Worm (Caenorhabditis elegans) whole organism, mixed stage, embryonic: ENCODE measurements around the gene C50B6.9.

Experiments
- bed-3 ChIP-seq: fragments of 200-800 bp; sonication (Bioruptor generic); optimal IDR thresholded peaks from 3 replicates; lab custom pipeline; 2018; ENCODE audit warnings: mild to moderate bottlenecking, missing genetic modification characterization, moderate library complexity, missing compliant biosample characterization
- ceh-39 ChIP-seq: fragments of 150-350 bp; optimal IDR thresholded peaks from 2 replicates; lab custom pipeline; 2014; ENCODE audit warnings: missing biosample characterization, missing genetic modification characterization
- ceh-43 ChIP-seq: fragments of 200-800 bp; sonication (Bioruptor generic); optimal IDR thresholded peaks from 2 replicates; lab custom pipeline; 2018; ENCODE audit warnings: mild to moderate bottlenecking, missing genetic modification characterization, moderate library complexity, missing compliant biosample characterization
- ceh-83 ChIP-seq: fragments of 200-800 bp; sonication (Bioruptor generic); optimal IDR thresholded peaks from 2 replicates; lab custom pipeline; 2018; ENCODE audit warnings: mild to moderate bottlenecking, missing genetic modification characterization, missing compliant biosample characterization
- ces-1 ChIP-seq: fragments of 150-350 bp; optimal IDR thresholded peaks from 2 replicates; lab custom pipeline; 2014; ENCODE audit warnings: missing biosample characterization, missing genetic modification reagents, missing genetic modification characterization
- cnd-1 ChIP-seq: fragments of 200-800 bp; sonication (Bioruptor generic); optimal IDR thresholded peaks from 2 replicates; lab custom pipeline; 2018; ENCODE audit warnings: mild to moderate bottlenecking, missing genetic modification characterization, missing compliant biosample characterization
- drap-1 ChIP-seq: fragments of 200-800 bp; sonication (Bioruptor generic); optimal IDR thresholded peaks from 3 replicates; lab custom pipeline; 2018; ENCODE audit warnings: mild to moderate bottlenecking, missing genetic modification characterization, missing compliant biosample characterization
- elt-1 ChIP-seq: sonication (generic microtip); optimal IDR thresholded peaks from 2 replicates; lab custom pipeline; 2017; ENCODE audit warnings: missing genetic modification characterization, mild to moderate bottlenecking, missing compliant biosample characterization, antibody characterized with exemption, moderate library complexity, borderline replicate concordance; ENCODE audit not compliant: insufficient read depth
- flh-1 ChIP-seq: fragments of 200-800 bp; sonication (Bioruptor generic); optimal IDR thresholded peaks from 2 replicates; lab custom pipeline; 2018; ENCODE audit warnings: mild to moderate bottlenecking, missing genetic modification characterization, moderate library complexity, missing compliant biosample characterization
- ham-2 ChIP-seq: fragments of 200-800 bp; sonication (Bioruptor generic); optimal IDR thresholded peaks from 2 replicates; lab custom pipeline; 2018; ENCODE audit warnings: mild to moderate bottlenecking, missing genetic modification characterization, missing compliant biosample characterization
- lin-13 ChIP-seq: fragments of 150-350 bp; optimal IDR thresholded peaks from 2 replicates; lab custom pipeline; 2014; ENCODE audit warnings: missing biosample characterization, missing genetic modification characterization
- lin-32 ChIP-seq: fragments of 200-800 bp; sonication (Bioruptor generic); optimal IDR thresholded peaks from 2 replicates; lab custom pipeline; 2018; ENCODE audit warnings: mild to moderate bottlenecking, missing genetic modification characterization, missing compliant biosample characterization
- lsy-2 ChIP-seq: fragments of 150-350 bp; optimal IDR thresholded peaks from 2 replicates; lab custom pipeline; 2014; ENCODE audit warnings: missing biosample characterization, missing genetic modification characterization
- mab-5 ChIP-seq: fragments of 150-350 bp; optimal IDR thresholded peaks from 2 replicates; lab custom pipeline; 2014; ENCODE audit warnings: missing biosample characterization, missing genetic modification characterization
- mep-1 ChIP-seq: fragments of 150-350 bp; optimal IDR thresholded peaks from 2 replicates; lab custom pipeline; 2017; ENCODE audit warnings: missing biosample characterization, missing genetic modification reagents, missing genetic modification characterization, inconsistent platforms
- mls-2 ChIP-seq: sonication (generic microtip); optimal IDR thresholded peaks from 2 replicates; lab custom pipeline; 2016; ENCODE audit warnings: mild to moderate bottlenecking, missing genetic modification characterization, moderate library complexity, missing compliant biosample characterization
- nhr-12 ChIP-seq: fragments of 150-350 bp; optimal IDR thresholded peaks from 2 replicates; lab custom pipeline; 2014; ENCODE audit warnings: missing biosample characterization, missing genetic modification characterization
- nhr-2 ChIP-seq: fragments of 150-350 bp; optimal IDR thresholded peaks from 2 replicates; lab custom pipeline; 2014; ENCODE audit warnings: missing biosample characterization, missing genetic modification characterization
- nhr-237 ChIP-seq: fragments of 150-350 bp; optimal IDR thresholded peaks from 2 replicates; lab custom pipeline; 2014; ENCODE audit warnings: missing biosample characterization, missing genetic modification characterization
- nhr-28 ChIP-seq: fragments of 150-350 bp; optimal IDR thresholded peaks from 2 replicates; lab custom pipeline; 2014; ENCODE audit warnings: missing biosample characterization, missing genetic modification characterization
- pha-4 ChIP-seq: fragments of 150-350 bp; optimal IDR thresholded peaks from 2 replicates; lab custom pipeline; 2018; ENCODE audit warnings: missing biosample characterization, missing genetic modification reagents, missing genetic modification characterization
- sem-2 ChIP-seq: fragments of 200-800 bp; sonication (Bioruptor generic); optimal IDR thresholded peaks from 2 replicates; lab custom pipeline; 2018; ENCODE audit warnings: mild to moderate bottlenecking, missing genetic modification characterization, missing compliant biosample characterization
- snpc-4 ChIP-seq: fragments of 150-350 bp; optimal IDR thresholded peaks from 2 replicates; lab custom pipeline; 2014; ENCODE audit warnings: missing biosample characterization, missing genetic modification characterization
- sptf-1 ChIP-seq: sonication (generic microtip); optimal IDR thresholded peaks from 2 replicates; lab custom pipeline; 2017; ENCODE audit warnings: mild to moderate bottlenecking, missing genetic modification characterization, moderate library complexity, missing compliant biosample characterization
- tbx-8 ChIP-seq: fragments of 200-800 bp; sonication (Bioruptor generic); optimal IDR thresholded peaks from 2 replicates; lab custom pipeline; 2018; ENCODE audit warnings: mild to moderate bottlenecking, missing genetic modification characterization, moderate library complexity, missing compliant biosample characterization
- unc-120 ChIP-seq: sonication (generic microtip); optimal IDR thresholded peaks from 2 replicates; lab custom pipeline; 2017; ENCODE audit warnings: missing genetic modification characterization, missing compliant biosample characterization; ENCODE audit not compliant: poor library complexity, severe bottlenecking
- unc-39 ChIP-seq: fragments of 150-350 bp; optimal IDR thresholded peaks from 2 replicates; lab custom pipeline; 2014; ENCODE audit warnings: missing biosample characterization, missing genetic modification characterization
- unc-62 ChIP-seq: fragments of 150-350 bp; optimal IDR thresholded peaks from 2 replicates; lab custom pipeline; 2014; ENCODE audit warnings: missing biosample characterization, missing genetic modification reagents, missing genetic modification characterization
- zip-8 ChIP-seq: fragments of 150-350 bp; optimal IDR thresholded peaks from 2 replicates; lab custom pipeline; 2014; ENCODE audit warnings: missing biosample characterization, missing genetic modification characterization

Gene C50B6.9

ce11 chrV:13334447-13334846 lies 1.7 kb upstream of the C50B6.9 start:
- TF ChIP-seq unc-120: no peak
- TF ChIP-seq zip-8 (tag; lab: Kevin White, UChicago): no peak
- TF ChIP-seq cnd-1 (tag; lab: Kevin White, UChicago): no peak
- no peak for TF ChIP-seq nhr-237 (tag; lab: Kevin White, UChicago)
- TF ChIP-seq snpc-4: no peak
- no peak for TF ChIP-seq tbx-8 (GFP tag; lab: Kevin White, UChicago)
- no peak for TF ChIP-seq lin-32 (GFP tag; lab: Kevin White, UChicago)

DNA sequence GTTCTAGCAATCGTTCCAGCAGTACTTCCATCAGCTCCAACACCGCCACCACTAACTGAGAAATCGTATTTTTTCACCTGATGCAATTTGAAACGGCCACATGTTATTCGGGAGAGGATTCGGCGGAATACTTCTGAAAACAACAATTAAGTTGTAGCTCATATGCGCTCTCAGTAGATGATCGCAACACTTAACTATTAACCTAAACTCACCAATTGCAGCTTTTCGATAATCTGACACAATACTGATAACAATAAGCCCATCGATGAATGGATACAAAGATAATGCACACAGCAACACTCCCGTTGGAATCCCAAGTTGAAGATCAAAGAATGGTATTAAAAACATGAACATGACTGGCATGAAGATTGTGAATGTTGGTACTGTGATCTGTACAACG lies 1.9 kb downstream of the C50B6.9 start:
- TF ChIP-seq flh-1 (GFP tag; lab: Kevin White, UChicago) (no peak), mep-1 (tag; lab: Kevin White, UChicago) (no peak), pha-4 (no peak), zip-8 (tag; lab: Kevin White, UChicago) (no peak), nhr-237 (tag; lab: Kevin White, UChicago) (no peak), bed-3 (GFP tag; lab: Kevin White, UChicago) (no peak), sem-2 (no peak), sptf-1 (tag; lab: Kevin White, UChicago) (no peak), lin-13 (tag; lab: Kevin White, UChicago) (no peak), ces-1 (no peak), tbx-8 (GFP tag; lab: Kevin White, UChicago) (no peak), nhr-2 (tag; lab: Kevin White, UChicago) (no peak), nhr-28 (tag; lab: Kevin White, UChicago) (no peak), nhr-12 (tag; lab: Kevin White, UChicago) (no peak), snpc-4 (no peak), ceh-83 (GFP tag; lab: Kevin White, UChicago) (no peak), lin-32 (GFP tag; lab: Kevin White, UChicago) (no peak), elt-1 (tag; lab: Kevin White, UChicago) (no peak)

ce11 chrV:13339633-13340290 lies 3.6 kb downstream of the C50B6.9 start, which contains the start of the genes str-4 and lgc-48:
TSS of gene str-4 (minus strand) at chrV:13339733.
TSS of gene lgc-48 (plus strand) at chrV:13340240.
- TF ChIP-seq zip-8 (tag; lab: Kevin White, UChicago) (no peak), nhr-237 (tag; lab: Kevin White, UChicago) (no peak), mls-2 (no peak), ceh-39 (tag; lab: Kevin White, UChicago) (no peak), lsy-2 (tag; lab: Kevin White, UChicago) (no peak), bed-3 (GFP tag; lab: Kevin White, UChicago) (no peak), drap-1 (GFP tag; lab: Kevin White, UChicago) (no peak), flh-1 (GFP tag; lab: Kevin White, UChicago) (no peak), ceh-43 (GFP tag; lab: Kevin White, UChicago) (no peak), unc-120 (no peak), unc-39 (tag; lab: Kevin White, UChicago) (no peak), snpc-4 (no peak), ceh-83 (GFP tag; lab: Kevin White, UChicago) (no peak), cnd-1 (tag; lab: Kevin White, UChicago) (no peak), tbx-8 (GFP tag; lab: Kevin White, UChicago) (no peak), mab-5 (tag; lab: Kevin White, UChicago) (no peak), sem-2 (no peak), ces-1 (no peak)

ce11 chrV:13342235-13342634 lies 6.1 kb downstream of the C50B6.9 start:
- no peak for TF ChIP-seq unc-39 (tag; lab: Kevin White, UChicago)
- no peak for TF ChIP-seq ceh-43 (GFP tag; lab: Kevin White, UChicago)
- TF ChIP-seq ham-2: no peak
- no peak for TF ChIP-seq lin-32 (GFP tag; lab: Kevin White, UChicago)
- TF ChIP-seq nhr-28 (tag; lab: Kevin White, UChicago): no peak
- TF ChIP-seq nhr-12 (tag; lab: Kevin White, UChicago): no peak
- no peak for TF ChIP-seq nhr-2 (tag; lab: Kevin White, UChicago)
- TF ChIP-seq ceh-83 (GFP tag; lab: Kevin White, UChicago): no peak
- no peak for TF ChIP-seq drap-1 (GFP tag; lab: Kevin White, UChicago)

- peak; percentile 71 for TF ChIP-seq mab-5 (tag; lab: Kevin White, UChicago)
- peak; percentile 82 for TF ChIP-seq unc-62
- no peak for TF ChIP-seq elt-1 (tag; lab: Kevin White, UChicago)
- no peak for TF ChIP-seq nhr-28 (tag; lab: Kevin White, UChicago)
- TF ChIP-seq, all 35 proteins: peak for 2
Observed at ce11 chrV:13345867-13346328, 9.7 kb downstream of the C50B6.9 start, which contains the start of gene twk-43. TSS of gene twk-43 (plus strand) at chrV:13346278.
